Fruit fly (Drosophila melanogaster) whole organism, embryonic: ENCODE data around the gene Stim.

ENCODE experiments used
- CG10366 ChIP-seq: fragments of 200-800 bp; sonication (Bioruptor generic); IDR thresholded peaks from 2 replicates; pipeline ENCODE4 v1.3.6; 2022; ENCODE audit warnings: missing biosample characterization, missing genetic modification characterization
- CG11247 ChIP-seq: fragments of 200-800 bp; sonication (Bioruptor generic); IDR thresholded peaks from 2 replicates; pipeline ENCODE4 v1.3.6; 2022; ENCODE audit warnings: missing biosample characterization, missing genetic modification characterization
- CG11398 ChIP-seq: fragments of 200-800 bp; sonication (Bioruptor generic); optimal IDR thresholded peaks from 2 replicates; lab custom pipeline; 2016; ENCODE audit warnings: missing biosample characterization, missing genetic modification characterization
- CG12236 ChIP-seq: fragments of 200-800 bp; sonication (Bioruptor generic); optimal IDR thresholded peaks from 2 replicates; lab custom pipeline; 2016; ENCODE audit warnings: missing biosample characterization, missing genetic modification characterization
- CG12744 ChIP-seq: fragments of 200-800 bp; sonication (Bioruptor generic); optimal IDR thresholded peaks from 2 replicates; lab custom pipeline; 2016; ENCODE audit warnings: missing biosample characterization, missing genetic modification characterization
- CG14667 ChIP-seq: fragments of 200-800 bp; sonication (Bioruptor generic); IDR thresholded peaks from 2 replicates; pipeline ENCODE4 v1.3.6; 2022; ENCODE audit warnings: missing biosample characterization, missing genetic modification characterization
- CG14860 ChIP-seq: fragments of 200-800 bp; sonication (Bioruptor generic); IDR thresholded peaks from 3 replicates; pipeline ENCODE4 v1.3.6; 2022; ENCODE audit warnings: missing biosample characterization, missing genetic modification characterization; ENCODE audit not compliant: partially characterized antibody
- CG14965 ChIP-seq: fragments of 200-800 bp; sonication (Bioruptor generic); optimal IDR thresholded peaks from 2 replicates; lab custom pipeline; 2016; ENCODE audit warnings: missing biosample characterization, missing genetic modification characterization, borderline replicate concordance
- CG15514 ChIP-seq: fragments of 200-800 bp; sonication (Bioruptor generic); optimal IDR thresholded peaks from 3 replicates; lab custom pipeline; 2017; ENCODE audit warnings: missing biosample characterization, missing genetic modification characterization, mild to moderate bottlenecking, moderate library complexity, missing genetic modification reagents
- CG1647 ChIP-seq: fragments of 200-800 bp; sonication (Bioruptor generic); optimal IDR thresholded peaks from 3 replicates; lab custom pipeline; 2016; ENCODE audit warnings: missing biosample characterization, missing genetic modification characterization
- CG16779 ChIP-seq: fragments of 200-800 bp; sonication (Bioruptor generic); IDR thresholded peaks from 2 replicates; pipeline ENCODE4 v1.3.6; 2022; ENCODE audit warnings: missing biosample characterization, missing genetic modification characterization
- CG2712 ChIP-seq: fragments of 200-800 bp; optimal IDR thresholded peaks from 3 replicates; lab custom pipeline; 2019; ENCODE audit warnings: missing biosample characterization, mild to moderate bottlenecking, missing genetic modification characterization, moderate library complexity
- CG30020 ChIP-seq: fragments of 200-800 bp; optimal IDR thresholded peaks from 2 replicates; lab custom pipeline; 2019; ENCODE audit warnings: missing biosample characterization, mild to moderate bottlenecking, missing genetic modification characterization, moderate library complexity
- CG4617 ChIP-seq: fragments of 200-800 bp; sonication (Bioruptor generic); optimal IDR thresholded peaks from 3 replicates; lab custom pipeline; 2016; ENCODE audit warnings: missing biosample characterization, missing genetic modification characterization, borderline replicate concordance
- CG6175 ChIP-seq: fragments of 200-800 bp; sonication (Bioruptor generic); IDR thresholded peaks from 3 replicates; pipeline ENCODE4 v1.3.6; 2022; ENCODE audit warnings: missing biosample characterization, missing genetic modification characterization
- CG6791 ChIP-seq: fragments of 200-800 bp; sonication (Bioruptor generic); IDR thresholded peaks from 3 replicates; pipeline ENCODE4 v1.3.6; 2022; ENCODE audit warnings: missing biosample characterization, missing genetic modification characterization; ENCODE audit not compliant: partially characterized antibody
- CG6854 ChIP-seq: fragments of 200-800 bp; sonication (Bioruptor generic); optimal IDR thresholded peaks from 3 replicates; lab custom pipeline; 2017; ENCODE audit warnings: missing biosample characterization, mild to moderate bottlenecking, missing genetic modification characterization
- CG7357 ChIP-seq: fragments of 200-800 bp; sonication (Bioruptor generic); IDR thresholded peaks from 3 replicates; pipeline ENCODE4 v1.3.6; 2022; ENCODE audit warnings: missing biosample characterization, missing genetic modification characterization
- CG8924 ChIP-seq: fragments of 200-800 bp; optimal IDR thresholded peaks from 3 replicates; lab custom pipeline; 2019; ENCODE audit warnings: missing biosample characterization, mild to moderate bottlenecking, missing genetic modification characterization, moderate library complexity
- CG8944 ChIP-seq: fragments of 200-800 bp; sonication (Bioruptor generic); optimal IDR thresholded peaks from 3 replicates; lab custom pipeline; 2016; ENCODE audit warnings: missing biosample characterization, missing genetic modification characterization
- CG9437 ChIP-seq: fragments of 200-800 bp; sonication (Bioruptor generic); optimal IDR thresholded peaks from 2 replicates; lab custom pipeline; 2018; ENCODE audit warnings: missing biosample characterization, mild to moderate bottlenecking, missing genetic modification characterization
- D ChIP-seq, 2 experiments: fragments of 200-800 bp in 1 of 2; fragments of >200 bp in 1 of 2; sonication (Bioruptor generic) in 1 of 2; optimal IDR thresholded peaks; 2 replicates in 1 of 2; 3 replicates in 1 of 2; lab custom pipeline; 2017; ENCODE audit warnings: mild to moderate bottlenecking in 1 of 2, missing biosample characterization in 1 of 2, missing genetic modification characterization in 1 of 2, missing genetic modification reagents in 1 of 2
- D19B ChIP-seq: fragments of 200-800 bp; sonication (Bioruptor generic); optimal IDR thresholded peaks from 2 replicates; lab custom pipeline; 2017; ENCODE audit warnings: missing biosample characterization, mild to moderate bottlenecking, missing genetic modification characterization
- Deaf1 ChIP-seq: fragments of 200-800 bp; optimal IDR thresholded peaks from 3 replicates; lab custom pipeline; 2019; ENCODE audit warnings: missing biosample characterization, mild to moderate bottlenecking, missing genetic modification characterization, moderate library complexity
- Dfd ChIP-seq, 2 experiments: fragments of >200 bp; optimal IDR thresholded peaks; 2 replicates each; lab custom pipeline; 2017; ENCODE audit warnings: missing biosample characterization in 2 of 2, missing genetic modification characterization in 2 of 2
- Dll ChIP-seq: fragments of 200-800 bp; sonication (Bioruptor generic); IDR thresholded peaks from 4 replicates; pipeline ENCODE4 v1.3.6; 2022; ENCODE audit warnings: missing biosample characterization, missing genetic modification characterization; ENCODE audit not compliant: partially characterized antibody
- E2f1 ChIP-seq: fragments of 200-800 bp; sonication (Bioruptor generic); IDR thresholded peaks from 2 replicates; pipeline ENCODE4 v1.3.6; 2022; ENCODE audit warnings: missing biosample characterization, missing genetic modification characterization
- Eip74EF ChIP-seq, 2 experiments: fragments of 200-800 bp in 1 of 2; fragments of >200 bp in 1 of 2; sonication (Bioruptor generic) in 1 of 2; optimal IDR thresholded peaks; 2 replicates each; lab custom pipeline; 2017 to 2019; ENCODE audit warnings: missing biosample characterization in 2 of 2, missing genetic modification characterization in 2 of 2, mild to moderate bottlenecking in 1 of 2, moderate library complexity in 1 of 2
- Gsc ChIP-seq: fragments of 200-800 bp; sonication (Bioruptor generic); IDR thresholded peaks from 2 replicates; pipeline ENCODE4 v1.3.6; 2022; ENCODE audit warnings: missing biosample characterization, missing genetic modification characterization
- HLH4C ChIP-seq: fragments of 200-800 bp; sonication (Bioruptor generic); IDR thresholded peaks from 3 replicates; pipeline ENCODE4 v1.3.6; 2022; ENCODE audit warnings: missing biosample characterization, missing genetic modification characterization; ENCODE audit not compliant: partially characterized antibody
- Lhr ChIP-seq: fragments of 200-800 bp; sonication (Bioruptor generic); optimal IDR thresholded peaks from 3 replicates; lab custom pipeline; 2017; ENCODE audit warnings: mild to moderate bottlenecking, missing biosample characterization, missing genetic modification reagents, missing genetic modification characterization
- Lim3 ChIP-seq: fragments of 200-800 bp; sonication (Bioruptor generic); IDR thresholded peaks from 2 replicates; pipeline ENCODE4 v1.3.6; 2022; ENCODE audit warnings: missing biosample characterization, missing genetic modification characterization
- MTF-1 ChIP-seq: fragments of 200-800 bp; sonication (Bioruptor generic); optimal IDR thresholded peaks from 2 replicates; lab custom pipeline; 2018; ENCODE audit warnings: missing biosample characterization, mild to moderate bottlenecking, missing genetic modification characterization, borderline replicate concordance
- TFAM ChIP-seq: fragments of 200-800 bp; sonication (Bioruptor generic); optimal IDR thresholded peaks from 2 replicates; lab custom pipeline; 2017; ENCODE audit warnings: missing biosample characterization, missing genetic modification characterization, inconsistent platforms
- ato ChIP-seq: fragments of 200-800 bp; sonication (Bioruptor generic); IDR thresholded peaks from 2 replicates; pipeline ENCODE4 v1.3.6; 2022; ENCODE audit warnings: missing biosample characterization, missing genetic modification characterization; ENCODE audit not compliant: partially characterized antibody
- bab2 ChIP-seq: fragments of 200-800 bp; sonication (Bioruptor generic); optimal IDR thresholded peaks from 2 replicates; lab custom pipeline; 2016; ENCODE audit warnings: missing biosample characterization, missing genetic modification characterization
- br ChIP-seq: fragments of >200 bp; optimal IDR thresholded peaks from 2 replicates; lab custom pipeline; 2017
- cwo ChIP-seq: fragments of 200-800 bp; sonication (Bioruptor generic); optimal IDR thresholded peaks from 3 replicates; lab custom pipeline; 2017; ENCODE audit warnings: missing biosample characterization, missing genetic modification characterization, mild to moderate bottlenecking, moderate library complexity, missing genetic modification reagents
- dmrt11E ChIP-seq: fragments of 200-800 bp; sonication (Bioruptor generic); optimal IDR thresholded peaks from 3 replicates; lab custom pipeline; 2018; ENCODE audit warnings: missing biosample characterization, mild to moderate bottlenecking, missing genetic modification characterization, moderate library complexity
- inv ChIP-seq: fragments of 200-800 bp; sonication (Bioruptor generic); IDR thresholded peaks from 2 replicates; pipeline ENCODE4 v1.3.6; 2022; ENCODE audit warnings: missing biosample characterization, missing genetic modification characterization; ENCODE audit not compliant: partially characterized antibody
- jigr1 ChIP-seq: fragments of 200-800 bp; sonication (Bioruptor generic); IDR thresholded peaks from 3 replicates; pipeline ENCODE4 v1.3.6; 2022; ENCODE audit warnings: missing biosample characterization, missing genetic modification characterization
- jing ChIP-seq: fragments of 200-800 bp; sonication (Bioruptor generic); optimal IDR thresholded peaks from 2 replicates; lab custom pipeline; 2018; ENCODE audit warnings: missing biosample characterization, mild to moderate bottlenecking, missing genetic modification characterization
- kni ChIP-seq: fragments of 200-800 bp; sonication (Bioruptor generic); optimal IDR thresholded peaks from 3 replicates; lab custom pipeline; 2017; ENCODE audit warnings: mild to moderate bottlenecking, missing biosample characterization, missing genetic modification reagents, missing genetic modification characterization
- mld ChIP-seq: fragments of 200-800 bp; sonication (Bioruptor generic); IDR thresholded peaks from 3 replicates; pipeline ENCODE4 v1.3.6; 2022; ENCODE audit warnings: missing biosample characterization, missing genetic modification characterization; ENCODE audit not compliant: partially characterized antibody
- pfk ChIP-seq: fragments of 200-800 bp; sonication (Bioruptor generic); optimal IDR thresholded peaks from 2 replicates; lab custom pipeline; 2018; ENCODE audit warnings: missing biosample characterization, mild to moderate bottlenecking, missing genetic modification characterization, moderate library complexity
- rib ChIP-seq: fragments of 200-800 bp; sonication (Bioruptor generic); IDR thresholded peaks from 2 replicates; pipeline ENCODE4 v1.3.6; 2022; ENCODE audit warnings: missing biosample characterization, missing genetic modification characterization
- sd ChIP-seq: fragments of 200-800 bp; sonication (Bioruptor generic); optimal IDR thresholded peaks from 3 replicates; lab custom pipeline; 2018; ENCODE audit warnings: missing biosample characterization, mild to moderate bottlenecking, missing genetic modification characterization, moderate library complexity
- z ChIP-seq: fragments of 200-800 bp; sonication (Bioruptor generic); IDR thresholded peaks from 3 replicates; pipeline ENCODE4 v1.3.6; 2022; ENCODE audit warnings: missing biosample characterization, missing genetic modification characterization

The Stim gene

DNA sequence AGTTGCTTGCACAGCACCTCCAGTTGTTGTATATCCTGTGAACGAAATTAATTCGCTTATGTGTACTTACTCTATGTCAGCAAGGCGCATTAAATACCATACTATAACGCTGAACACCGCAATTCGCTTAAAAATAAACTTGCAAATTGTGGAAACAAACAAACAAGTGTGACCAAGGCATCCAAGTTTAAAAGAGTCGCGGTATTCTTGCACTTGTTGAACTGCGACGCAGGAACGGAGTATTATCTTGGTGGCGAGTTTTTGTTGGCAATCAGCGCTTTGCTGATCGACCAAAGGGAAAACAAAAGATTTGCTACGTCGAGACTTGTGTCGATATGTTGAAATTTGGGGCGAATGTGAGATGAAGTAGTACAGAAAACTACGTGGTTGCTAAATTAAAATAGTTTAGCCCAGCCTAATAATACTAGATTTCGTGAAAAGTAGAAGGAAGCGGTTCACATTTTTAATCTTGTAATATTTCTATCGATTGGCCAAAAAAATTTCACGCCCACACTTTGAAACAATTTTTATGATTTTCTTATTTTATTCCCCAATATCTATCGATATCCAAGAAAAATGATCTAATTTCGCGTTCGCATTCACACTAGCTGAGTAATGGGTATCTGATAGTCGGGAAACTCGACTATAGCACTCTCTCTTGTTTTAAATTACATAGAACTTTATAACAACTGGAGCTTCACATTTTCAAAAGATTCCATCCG, 6.6 kb downstream of the Stim start, which contains the start of gene Ranbp16 (continued):
- TF ChIP-seq CG14965 (GFP tag; lab: Kevin White, UChicago) (no peak), rib (no peak), sd (tag; lab: Kevin White, UChicago) (no peak), jing (no peak), mld (GFP tag; lab: Robert Waterston, UW) (no peak), Deaf1 (tag; lab: Kevin White, UChicago) (no peak), cwo (GFP tag; lab: Kevin White, UChicago) (no peak), Lhr (no peak), CG7357 (GFP tag; lab: Robert Waterston, UW) (peak; percentile 76), CG11247 (GFP tag; lab: Robert Waterston, UW) (no peak), CG9437 (GFP tag; lab: Kevin White, UChicago) (no peak), E2f1 (no peak), br (lab: Kevin White, UChicago) (no peak), MTF-1 (GFP tag; lab: Kevin White, UChicago) (no peak), CG6854 (GFP tag; lab: Kevin White, UChicago) (no peak), inv (GFP tag; lab: Robert Waterston, UW) (peak; percentile 30; the same call in 1 of the 2 replicates), Dll (no peak), CG4617 (GFP tag; lab: Kevin White, UChicago) (peak; percentile 19), CG8924 (tag; lab: Kevin White, UChicago) (no peak), kni (GFP tag; lab: Kevin White, UChicago) (no peak), CG6791 (GFP tag; lab: Robert Waterston, UW) (peak; percentile 39; the same call in 1 of the 3 replicates), CG12236 (GFP tag; lab: Kevin White, UChicago) (no peak), CG8944 (GFP tag; lab: Kevin White, UChicago) (no peak), D (optimal IDR thresholded peaks at IDR 0.05; lab: Kevin White, UChicago) (no peak), D (GFP tag; optimal IDR thresholded peaks at IDR 0.05; lab: Kevin White, UChicago) (no peak), CG14667 (no peak), CG12744 (no peak), Gsc (no peak), z (no peak), bab2 (GFP tag; lab: Kevin White, UChicago) (no peak), CG6175 (GFP tag; lab: Robert Waterston, UW) (no peak), Dfd (GFP tag; optimal IDR thresholded peaks at IDR 0.05; lab: Kevin White, UChicago) (no peak), ato (GFP tag; lab: Robert Waterston, UW) (0 out of 2 replicates have a peak, but pooled peaks have one; percentile 28), CG30020 (no peak), CG16779 (no peak), jigr1 (GFP tag; lab: Robert Waterston, UW) (no peak), CG10366 (GFP tag; lab: Robert Waterston, UW) (no peak), Eip74EF (GFP tag; optimal IDR thresholded peaks at IDR 0.05; lab: Kevin White, UChicago) (peak in 1 of 2 experiments; percentile 3), Lim3 (GFP tag; lab: Robert Waterston, UW) (no peak), HLH4C (GFP tag; lab: Robert Waterston, UW) (peak; percentile 69), pfk (peak; percentile 72), CG15514 (GFP tag; lab: Kevin White, UChicago) (peak; percentile 38), CG2712 (tag; lab: Kevin White, UChicago) (no peak), D19B (GFP tag; lab: Kevin White, UChicago) (peak; percentile 56), dmrt11E (tag; lab: Kevin White, UChicago) (no peak), CG14860 (GFP tag; lab: Robert Waterston, UW) (peak; percentile 54; the same call in 2 of the 3 replicates), CG1647 (GFP tag; lab: Kevin White, UChicago) (no peak), CG11398 (no peak), TFAM (no peak)
